Fruit fly (Drosophila melanogaster): ENCODE results near the gene snf.

Gene snf

DNA sequence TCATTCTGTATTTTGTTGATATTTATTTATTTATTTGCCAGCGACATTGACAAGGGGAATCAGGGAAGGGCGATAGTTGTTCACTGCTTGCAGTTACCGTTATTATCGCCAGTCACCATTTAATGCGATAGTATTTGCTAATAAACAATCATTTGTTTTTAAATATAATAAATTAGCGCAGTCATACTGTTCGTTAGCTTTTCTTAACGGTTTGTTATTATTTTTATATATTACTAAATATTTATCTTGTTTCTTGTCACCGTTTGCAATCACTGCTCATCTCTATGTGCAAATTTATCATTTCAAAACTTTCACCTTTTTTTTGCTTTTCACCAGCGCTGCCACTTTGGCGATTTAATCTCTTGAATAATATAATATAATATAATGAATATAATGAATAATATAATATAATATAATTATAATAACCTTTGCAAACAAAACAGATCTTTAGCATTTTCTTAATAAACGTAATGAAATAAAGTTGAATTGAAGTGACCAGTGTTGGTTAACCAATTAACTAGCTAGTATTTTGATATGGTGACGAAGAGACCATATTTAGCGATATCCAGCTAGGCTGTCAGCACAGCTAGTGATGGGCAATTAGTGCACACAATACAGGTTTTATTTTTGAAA lies 20.3 kb downstream of the snf start, which contains the start of the genes CG3309 and XRCC1 (continued):
- TF ChIP-seq CG13424 (tag; optimal IDR thresholded peaks at IDR 0.05): peak; percentile 53
- TF ChIP-seq danr (GFP tag; IDR thresholded peaks at IDR 0.05): no peak
- peak; percentile 94 for TF ChIP-seq CG31441 (GFP tag; IDR thresholded peaks at IDR 0.05)
- TF ChIP-seq CG13296 (GFP tag; optimal IDR thresholded peaks at IDR 0.05): no peak
- peak; percentile 69 for TF ChIP-seq vvl (GFP tag; IDR thresholded peaks at IDR 0.05)
- no peak for TF ChIP-seq CG11093 (GFP tag; IDR thresholded peaks at IDR 0.05)
- TF ChIP-seq Pdp1 (GFP tag; optimal IDR thresholded peaks at IDR 0.05): peak in 1 of 2 experiments; percentile 15
- no peak for TF ChIP-seq CG1832 (GFP tag; optimal IDR thresholded peaks at IDR 0.05)
- no peak for TF ChIP-seq Dfd (GFP tag; optimal IDR thresholded peaks at IDR 0.05)
- peak; percentile 86 for TF ChIP-seq amos (GFP tag; IDR thresholded peaks at IDR 0.05; ENCODE audit: partially characterized antibody)
- no peak for TF ChIP-seq CG1529 (GFP tag; optimal IDR thresholded peaks at IDR 0.05)
- TF ChIP-seq Tbp (GFP tag; optimal IDR thresholded peaks at IDR 0.05): no peak
- TF ChIP-seq Oli (tag; optimal IDR thresholded peaks at IDR 0.05): peak; percentile 23
- no peak for TF ChIP-seq eyg (GFP tag; optimal IDR thresholded peaks at IDR 0.05)
- no peak for TF ChIP-seq jigr1 (GFP tag; IDR thresholded peaks at IDR 0.05)
- TF ChIP-seq dysf (GFP tag; IDR thresholded peaks at IDR 0.05): peak; percentile 64; the same call in 2 of the 3 replicates
- peak; percentile 31 for TF ChIP-seq az2 (GFP tag; optimal IDR thresholded peaks at IDR 0.05)
- no peak for TF ChIP-seq CG2199 (GFP tag; IDR thresholded peaks at IDR 0.05)
- no peak for TF ChIP-seq CG8281 (tag; optimal IDR thresholded peaks at IDR 0.05)
- TF ChIP-seq BEAF-32 (GFP tag; optimal IDR thresholded peaks at IDR 0.05): peak; percentile 83
- peak; percentile 82 for TF ChIP-seq CG42726 (GFP tag; IDR thresholded peaks at IDR 0.05; ENCODE audit: partially characterized antibody)
- TF ChIP-seq CG10979 (tag; optimal IDR thresholded peaks at IDR 0.05): peak; percentile 41
- peak; percentile 80 for TF ChIP-seq Bgb (GFP tag; IDR thresholded peaks at IDR 0.05; ENCODE audit: partially characterized antibody)
- peak; percentile 76 for TF ChIP-seq tna (GFP tag; IDR thresholded peaks at IDR 0.05; ENCODE audit: partially characterized antibody)
- peak; percentile 45; the same call in 1 of the 2 replicates for TF ChIP-seq CG4404 (GFP tag; IDR thresholded peaks at IDR 0.05)
- TF ChIP-seq CG8765 (GFP tag; IDR thresholded peaks at IDR 0.05): peak; percentile 51
- TF ChIP-seq Adf1 (GFP tag; IDR thresholded peaks at IDR 0.05): peak; percentile 38; the same call in 1 of the 2 replicates
- TF ChIP-seq tup (GFP tag; optimal IDR thresholded peaks at IDR 0.05): no peak
- TF ChIP-seq lola (GFP tag; optimal IDR thresholded peaks at IDR 0.05): peak in 1 of 3 experiments; percentile 46
- peak; percentile 13 for TF ChIP-seq ewg (GFP tag; optimal IDR thresholded peaks at IDR 0.05)
- TF ChIP-seq unc-4 (GFP tag; IDR thresholded peaks at IDR 0.05; ENCODE audit: partially characterized antibody): peak; percentile 78
- TF ChIP-seq Opbp (GFP tag; IDR thresholded peaks at IDR 0.05; ENCODE audit: partially characterized antibody): peak; percentile 73
- TF ChIP-seq klu (GFP tag; IDR thresholded peaks at IDR 0.05): peak; percentile 51; the same call in 1 of the 2 replicates
- TF ChIP-seq scrt (GFP tag; optimal IDR thresholded peaks at IDR 0.05): no peak
- TF ChIP-seq fd102C (GFP tag; optimal IDR thresholded peaks at IDR 0.05): no peak
- TF ChIP-seq lbe (GFP tag; optimal IDR thresholded peaks at IDR 0.05): peak; percentile 16
- peak; percentile 76 for TF ChIP-seq bbx (GFP tag; IDR thresholded peaks at IDR 0.05; ENCODE audit: partially characterized antibody)
- TF ChIP-seq CG4424 (GFP tag; optimal IDR thresholded peaks at IDR 0.05): peak; percentile 28
- no peak for TF ChIP-seq Nf-YB (GFP tag; optimal IDR thresholded peaks at IDR 0.05)
- TF ChIP-seq CG14014 (GFP tag; IDR thresholded peaks at IDR 0.05): peak; percentile 55; the same call in 1 of the 2 replicates
- peak; percentile 86 for TF ChIP-seq CG14860 (GFP tag; IDR thresholded peaks at IDR 0.05; ENCODE audit: partially characterized antibody)
- TF ChIP-seq sisA (GFP tag; IDR thresholded peaks at IDR 0.05): peak; percentile 67
- TF ChIP-seq gsb (GFP tag; IDR thresholded peaks at IDR 0.05): no peak
- peak; percentile 17 for TF ChIP-seq tin (GFP tag; optimal IDR thresholded peaks at IDR 0.05)
- peak; percentile 21 for TF ChIP-seq stwl (tag; optimal IDR thresholded peaks at IDR 0.05)
- no peak for TF ChIP-seq hkb (optimal IDR thresholded peaks at IDR 0.05)
- peak; percentile 46; the same call in 1 of the 2 replicates for TF ChIP-seq hkb (GFP tag; IDR thresholded peaks at IDR 0.05)
- no peak; the same call in 2 of the 3 replicates for TF ChIP-seq Optix (GFP tag; IDR thresholded peaks at IDR 0.05)
- TF ChIP-seq eve (GFP tag; optimal IDR thresholded peaks at IDR 0.05): no peak

Measured in whole organism, embryonic.